Worm (Caenorhabditis elegans) whole organism, young adult: ENCODE data around the gene srx-32.
A peak's percentile ranks its signal among the peaks of the same experiment; 100 is the strongest.

Source experiments
- B0336.3 ChIP-seq: fragments of 200-800 bp; sonication (Bioruptor generic); IDR thresholded peaks from 2 replicates; pipeline ENCODE4 v1.3.6; 2022; ENCODE audit warnings: missing genetic modification characterization, missing compliant biosample characterization
- C06A6.2 ChIP-seq: fragments of 200-800 bp; sonication (Bioruptor generic); conservative IDR thresholded peaks from 2 replicates; pipeline ENCODE4 v1.3.6; 2022; ENCODE audit warnings: missing genetic modification characterization, missing compliant biosample characterization
- D2030.7 ChIP-seq: fragments of 200-800 bp; sonication (Bioruptor generic); IDR thresholded peaks from 2 replicates; pipeline ENCODE4 v1.3.6; 2022; ENCODE audit warnings: missing genetic modification reagents, missing genetic modification characterization, missing compliant biosample characterization
- F52B5.7 ChIP-seq: sonication (generic microtip); optimal IDR thresholded peaks from 2 replicates; lab custom pipeline; 2016; ENCODE audit warnings: mild to moderate bottlenecking, missing genetic modification characterization, missing compliant biosample characterization
- F57C9.4 ChIP-seq: sonication (generic microtip); optimal IDR thresholded peaks from 2 replicates; lab custom pipeline; 2017; ENCODE audit warnings: mild to moderate bottlenecking, missing genetic modification characterization, missing compliant biosample characterization
- T07F8.4 ChIP-seq: sonication (generic microtip); optimal IDR thresholded peaks from 2 replicates; lab custom pipeline; 2016; ENCODE audit warnings: mild to moderate bottlenecking, missing genetic modification characterization, moderate library complexity, missing compliant biosample characterization
- T26A5.8 ChIP-seq: sonication (generic microtip); optimal IDR thresholded peaks from 2 replicates; lab custom pipeline; 2016; ENCODE audit warnings: missing genetic modification characterization, missing compliant biosample characterization
- Y53F4B.3 ChIP-seq: fragments of 200-800 bp; sonication (Bioruptor generic); IDR thresholded peaks from 2 replicates; pipeline ENCODE4 v1.3.6; 2022; ENCODE audit warnings: missing genetic modification reagents, missing genetic modification characterization, missing compliant biosample characterization
- Y53G8AR.9 ChIP-seq: fragments of 200-800 bp; sonication (Bioruptor generic); conservative IDR thresholded peaks from 2 replicates; pipeline ENCODE4 v1.3.6; 2022; ENCODE audit warnings: missing genetic modification reagents, missing genetic modification characterization, missing compliant biosample characterization
- Y79H2A.3 ChIP-seq: fragments of 200-800 bp; sonication (Bioruptor generic); conservative IDR thresholded peaks from 2 replicates; pipeline ENCODE4 v1.3.6; 2022; ENCODE audit warnings: missing genetic modification reagents, missing genetic modification characterization, missing compliant biosample characterization
- Y95B8A.8 ChIP-seq: fragments of 200-800 bp; sonication (Bioruptor generic); IDR thresholded peaks from 2 replicates; pipeline ENCODE4 v1.3.6; 2022; ENCODE audit warnings: missing genetic modification reagents, missing genetic modification characterization, missing compliant biosample characterization
- akir-1 ChIP-seq: fragments of 200-800 bp; sonication (Bioruptor generic); optimal IDR thresholded peaks from 2 replicates; lab custom pipeline; 2018; ENCODE audit warnings: mild to moderate bottlenecking, missing genetic modification characterization, moderate library complexity, missing compliant biosample characterization
- aptf-2 ChIP-seq: fragments of 200-800 bp; sonication (Bioruptor generic); conservative IDR thresholded peaks from 2 replicates; pipeline ENCODE4 v1.3.6; 2022; ENCODE audit warnings: missing genetic modification reagents, missing genetic modification characterization, missing compliant biosample characterization
- aptf-3 ChIP-seq: fragments of 200-800 bp; sonication (Bioruptor generic); IDR thresholded peaks from 2 replicates; pipeline ENCODE4 v1.3.6; 2022; ENCODE audit warnings: missing genetic modification characterization, missing compliant biosample characterization
- atf-7 ChIP-seq: sonication (generic microtip); optimal IDR thresholded peaks from 2 replicates; lab custom pipeline; 2017; ENCODE audit warnings: mild to moderate bottlenecking, missing genetic modification characterization, missing compliant biosample characterization
- athp-1 ChIP-seq: sonication (generic microtip); optimal IDR thresholded peaks from 2 replicates; lab custom pipeline; 2017; ENCODE audit warnings: mild to moderate bottlenecking, missing genetic modification characterization, missing compliant biosample characterization
- attf-5 ChIP-seq: fragments of 200-800 bp; sonication (Bioruptor generic); optimal IDR thresholded peaks from 2 replicates; lab custom pipeline; 2018; ENCODE audit warnings: mild to moderate bottlenecking, missing genetic modification characterization, missing compliant biosample characterization
- cebp-1 ChIP-seq, 2 experiments: fragments of 200-800 bp in 1 of 2; sonication (Bioruptor generic) in 1 of 2; sonication (generic microtip) in 1 of 2; IDR thresholded peaks in 1 of 2; optimal IDR thresholded peaks in 1 of 2; 2 replicates each; pipeline versions ENCODE4 v1.3.6 to Lab custom; 2017 to 2022; ENCODE audit warnings: missing compliant biosample characterization in 2 of 2, missing genetic modification characterization in 2 of 2, mild to moderate bottlenecking in 1 of 2, missing genetic modification reagents in 1 of 2, moderate library complexity in 1 of 2
- die-1 ChIP-seq: sonication (generic microtip); optimal IDR thresholded peaks from 2 replicates; lab custom pipeline; 2016; ENCODE audit warnings: missing genotype, mild to moderate bottlenecking, missing genetic modification characterization, missing compliant biosample characterization
- dox-1 ChIP-seq: fragments of 200-800 bp; sonication (Bioruptor generic); IDR thresholded peaks from 2 replicates; pipeline ENCODE4 v1.3.6; 2022; ENCODE audit warnings: missing genetic modification reagents, missing genetic modification characterization, missing compliant biosample characterization
- dpl-1 ChIP-seq: fragments of 150-350 bp; optimal IDR thresholded peaks from 2 replicates; lab custom pipeline; 2014; ENCODE audit warnings: missing biosample characterization, missing genetic modification reagents, missing genetic modification characterization
- efl-1 ChIP-seq: fragments of 150-350 bp; optimal IDR thresholded peaks from 2 replicates; lab custom pipeline; 2014; ENCODE audit warnings: missing biosample characterization, missing genetic modification reagents, missing genetic modification characterization
- egrh-3 ChIP-seq: fragments of 200-800 bp; sonication (Bioruptor generic); IDR thresholded peaks from 2 replicates; pipeline ENCODE4 v1.3.6; 2022; ENCODE audit warnings: missing genetic modification reagents, missing genetic modification characterization, missing compliant biosample characterization
- ekl-4 ChIP-seq: fragments of 200-800 bp; sonication (Bioruptor generic); IDR thresholded peaks from 2 replicates; pipeline ENCODE4 v1.3.6; 2022; ENCODE audit warnings: missing genetic modification reagents, missing genetic modification characterization, missing compliant biosample characterization
- gei-17 ChIP-seq: fragments of 200-800 bp; sonication (Bioruptor generic); optimal IDR thresholded peaks from 2 replicates; lab custom pipeline; 2018; ENCODE audit warnings: mild to moderate bottlenecking, missing genetic modification characterization, missing compliant biosample characterization
- hrde-1 ChIP-seq: sonication (generic microtip); optimal IDR thresholded peaks from 2 replicates; lab custom pipeline; 2016; ENCODE audit warnings: missing genetic modification characterization, mild to moderate bottlenecking, missing compliant biosample characterization, moderate library complexity, missing genotype, missing genetic modification reagents, borderline replicate concordance
- let-526 ChIP-seq: fragments of 200-800 bp; sonication (Bioruptor generic); IDR thresholded peaks from 2 replicates; pipeline ENCODE4 v1.3.6; 2022; ENCODE audit warnings: missing genetic modification reagents, missing genetic modification characterization, missing compliant biosample characterization
- let-607 ChIP-seq, 2 experiments: fragments of 200-800 bp in 1 of 2; sonication (Bioruptor generic) in 1 of 2; sonication (generic microtip) in 1 of 2; optimal IDR thresholded peaks; 2 replicates each; lab custom pipeline; 2016 to 2018; ENCODE audit warnings: mild to moderate bottlenecking in 2 of 2, missing compliant biosample characterization in 2 of 2, missing genetic modification characterization in 2 of 2, moderate library complexity in 2 of 2, missing genotype in 1 of 2
- lir-1 ChIP-seq: fragments of 200-800 bp; sonication (Bioruptor generic); conservative IDR thresholded peaks from 2 replicates; pipeline ENCODE4 v1.3.6; 2022; ENCODE audit warnings: missing genetic modification reagents, missing genetic modification characterization, missing compliant biosample characterization
- madf-3 ChIP-seq: fragments of 200-800 bp; sonication (Bioruptor generic); IDR thresholded peaks from 2 replicates; pipeline ENCODE4 v1.3.6; 2022; ENCODE audit warnings: missing genetic modification reagents, missing genetic modification characterization, missing compliant biosample characterization
- mcd-1 ChIP-seq: fragments of 200-800 bp; sonication (Bioruptor generic); IDR thresholded peaks from 2 replicates; pipeline ENCODE4 v1.3.6; 2022; ENCODE audit warnings: missing genetic modification reagents, missing genetic modification characterization, missing compliant biosample characterization
- mes-4 ChIP-seq: sonication (generic microtip); optimal IDR thresholded peaks from 2 replicates; lab custom pipeline; 2016; ENCODE audit warnings: missing genotype, missing genetic modification characterization, missing compliant biosample characterization
- mxl-1 ChIP-seq: sonication (generic microtip); optimal IDR thresholded peaks from 2 replicates; lab custom pipeline; 2016; ENCODE audit warnings: missing genetic modification characterization, missing compliant biosample characterization
- nfyb-1 ChIP-seq: fragments of 200-800 bp; sonication (Bioruptor generic); IDR thresholded peaks from 2 replicates; pipeline ENCODE4 v1.3.6; 2022; ENCODE audit warnings: missing genetic modification reagents, missing genetic modification characterization, missing compliant biosample characterization
- nhr-27 ChIP-seq: fragments of 200-800 bp; sonication (Bioruptor generic); optimal IDR thresholded peaks from 2 replicates; lab custom pipeline; 2018; ENCODE audit warnings: mild to moderate bottlenecking, missing genetic modification characterization, moderate library complexity, missing compliant biosample characterization
- snpc-4 ChIP-seq, 5 experiments: fragments of 150-350 bp in 1 of 5; sonication (generic microtip) in 4 of 5; optimal IDR thresholded peaks; 2 replicates each; lab custom pipeline; 2014 to 2018; ENCODE audit warnings: missing genetic modification characterization in 5 of 5, missing biosample characterization in 3 of 5, antibody characterized with exemption in 2 of 5, mild to moderate bottlenecking in 2 of 5, missing compliant biosample characterization in 2 of 5, missing genotype in 2 of 5, moderate library complexity in 2 of 5, missing genetic modification reagents in 1 of 5
- tbx-9 ChIP-seq: sonication (generic microtip); optimal IDR thresholded peaks from 2 replicates; lab custom pipeline; 2016; ENCODE audit warnings: borderline replicate concordance, missing genetic modification characterization, inconsistent platforms, missing compliant biosample characterization
- xnd-1 ChIP-seq: sonication (generic microtip); optimal IDR thresholded peaks from 2 replicates; lab custom pipeline; 2016; ENCODE audit warnings: missing genotype, missing genetic modification reagents, missing genetic modification characterization, missing compliant biosample characterization
- ztf-25 ChIP-seq: fragments of 200-800 bp; sonication (Bioruptor generic); IDR thresholded peaks from 2 replicates; pipeline ENCODE4 v1.3.6; 2022; ENCODE audit warnings: missing genetic modification reagents, missing genetic modification characterization, missing compliant biosample characterization
- ztf-26 ChIP-seq: sonication (generic microtip); optimal IDR thresholded peaks from 2 replicates; lab custom pipeline; 2017; ENCODE audit warnings: missing genetic modification characterization, missing compliant biosample characterization
- ztf-6 ChIP-seq: fragments of 200-800 bp; sonication (Bioruptor generic); IDR thresholded peaks from 2 replicates; pipeline ENCODE4 v1.3.6; 2022; ENCODE audit warnings: missing genetic modification reagents, missing genetic modification characterization, missing compliant biosample characterization

The srx-32 gene

DNA sequence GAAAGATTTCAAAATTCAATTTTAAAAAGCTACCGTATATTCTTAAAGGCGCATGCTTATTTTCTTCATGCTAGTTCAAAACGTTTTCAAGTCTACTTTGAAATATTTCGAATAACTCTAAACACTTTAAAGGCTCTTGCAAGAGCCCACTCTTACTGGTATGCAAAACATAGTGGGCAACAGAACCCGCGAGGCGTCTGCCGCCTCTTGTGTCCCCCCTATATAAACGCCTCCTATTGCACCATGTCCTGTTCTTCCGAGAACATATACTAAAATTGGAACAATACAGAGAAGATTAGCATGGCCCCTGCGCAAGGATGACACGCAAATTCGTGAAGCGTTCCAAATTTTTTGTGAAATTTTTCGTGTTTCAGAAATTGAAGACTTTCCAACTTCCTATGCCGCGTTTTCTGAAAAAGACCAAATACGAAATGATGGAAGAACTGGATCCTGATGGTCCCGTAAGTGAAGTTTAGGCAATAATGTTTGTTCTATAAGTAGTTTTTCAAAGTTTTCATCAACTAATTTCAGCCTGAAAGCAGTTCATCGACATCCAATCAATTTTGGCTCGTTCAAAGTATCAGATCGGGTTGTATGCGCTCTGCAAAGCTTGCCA is 38.4 kb upstream of the srx-32 start (continued):
- TF ChIP-seq Y53G8AR.9 (GFP tag; lab: Robert Waterston, UW), result 0 out of 2 replicates have a peak, but pooled peaks have one; percentile 51
- TF ChIP-seq egrh-3 (GFP tag; lab: Robert Waterston, UW), result no peak
- peak; percentile 32 for TF ChIP-seq mxl-1
- no peak for TF ChIP-seq madf-3 (GFP tag; lab: Robert Waterston, UW)
- no peak for TF ChIP-seq Y95B8A.8
- TF ChIP-seq aptf-2 (GFP tag; lab: Robert Waterston, UW), result no peak
- TF ChIP-seq lir-1 (GFP tag; lab: Robert Waterston, UW), result no peak
- no peak for TF ChIP-seq T07F8.4 (tag; lab: Kevin White, UChicago)
- no peak for TF ChIP-seq Y79H2A.3 (GFP tag; lab: Robert Waterston, UW)
- peak; percentile 88 for TF ChIP-seq snpc-4 (GFP tag; optimal IDR thresholded peaks at IDR 0.05; lab: Kevin White, UChicago)
- peak; percentile 89 to 99 (median 93) for TF ChIP-seq snpc-4 (tag; optimal IDR thresholded peaks at IDR 0.05; lab: Kevin White, UChicago)
- no peak for TF ChIP-seq nhr-27
- TF ChIP-seq dox-1 (GFP tag; lab: Robert Waterston, UW), result peak; percentile 60
- TF ChIP-seq let-607 (tag; optimal IDR thresholded peaks at IDR 0.05; lab: Kevin White, UChicago), result no peak
- TF ChIP-seq mcd-1 (GFP tag; lab: Robert Waterston, UW), result peak; percentile 69
- no peak for TF ChIP-seq C06A6.2 (GFP tag; lab: Robert Waterston, UW)
- no peak for TF ChIP-seq Y53F4B.3
- no peak for TF ChIP-seq T26A5.8 (tag; lab: Kevin White, UChicago)
- TF ChIP-seq ekl-4 (GFP tag; lab: Robert Waterston, UW), result peak; percentile 38; the same call in 1 of the 2 replicates
- no peak for TF ChIP-seq mes-4
- no peak for TF ChIP-seq let-526 (GFP tag; lab: Robert Waterston, UW)
- TF ChIP-seq aptf-3, result no peak
- TF ChIP-seq akir-1 (GFP tag; lab: Kevin White, UChicago), result no peak
- TF ChIP-seq athp-1, result no peak
- peak; percentile 32 for TF ChIP-seq xnd-1
- no peak for TF ChIP-seq efl-1 (GFP tag; lab: Kevin White, UChicago)
- no peak for TF ChIP-seq gei-17 (GFP tag; lab: Kevin White, UChicago)
- no peak for TF ChIP-seq hrde-1
- no peak for TF ChIP-seq atf-7 (tag; lab: Kevin White, UChicago)
- no peak for TF ChIP-seq dpl-1
- TF ChIP-seq ztf-26, result no peak
- no peak for TF ChIP-seq B0336.3 (GFP tag; lab: Robert Waterston, UW)
- TF ChIP-seq D2030.7 (GFP tag; lab: Robert Waterston, UW), result peak; percentile 56; the same call in 1 of the 2 replicates
- TF ChIP-seq F57C9.4, result no peak
- TF ChIP-seq cebp-1 (GFP tag; IDR thresholded peaks at IDR 0.05; lab: Robert Waterston, UW), result no peak
- no peak for TF ChIP-seq cebp-1 (tag; optimal IDR thresholded peaks at IDR 0.05; lab: Kevin White, UChicago)
- TF ChIP-seq ztf-25, result no peak
- 0 out of 2 replicates have a peak, but pooled peaks have one; percentile 51 for TF ChIP-seq ztf-6
- TF ChIP-seq nfyb-1 (GFP tag; lab: Robert Waterston, UW), result no peak
- TF ChIP-seq F52B5.7 (tag; lab: Kevin White, UChicago), result no peak
- no peak for TF ChIP-seq die-1 (tag; lab: Kevin White, UChicago)
- TF ChIP-seq tbx-9 (tag; lab: Kevin White, UChicago), result no peak
- no peak for TF ChIP-seq attf-5 (GFP tag; lab: Kevin White, UChicago)
